Worm (Caenorhabditis elegans): ENCODE data around the gene K10G4.3.

The K10G4.3 gene

ce11 chrV:17245406-17245805, 19.3 kb downstream of the K10G4.3 start, which contains the start of gene clec-242:
Gene clec-242, minus strand, starts transcription at chrV:17245506.
- no peak for TF ChIP-seq flt-1 (GFP tag; IDR thresholded peaks at IDR 0.05)
- no peak for TF ChIP-seq ztf-23 (GFP tag; IDR thresholded peaks at IDR 0.05)
- no peak for TF ChIP-seq ref-1 (GFP tag; conservative IDR thresholded peaks at IDR 0.05)
- TF ChIP-seq ztf-29 (GFP tag; IDR thresholded peaks at IDR 0.05), result no peak
- no peak for TF ChIP-seq klf-2 (GFP tag; conservative IDR thresholded peaks at IDR 0.05)
- no peak for TF ChIP-seq T22C8.4 (GFP tag; IDR thresholded peaks at IDR 0.05)
- TF ChIP-seq tab-1 (GFP tag; IDR thresholded peaks at IDR 0.05), result no peak
- TF ChIP-seq med-1 (GFP tag; optimal IDR thresholded peaks at IDR 0.05; ENCODE audit: insufficient read depth), result no peak
- TF ChIP-seq cog-1 (tag; optimal IDR thresholded peaks at IDR 0.05), result no peak

ce11 chrV:17243016-17243415, 21.7 kb downstream of the K10G4.3 start:
- TF ChIP-seq T22C8.4 (GFP tag; IDR thresholded peaks at IDR 0.05) (no peak), med-1 (GFP tag; optimal IDR thresholded peaks at IDR 0.05; ENCODE audit: insufficient read depth) (no peak), klf-2 (GFP tag; conservative IDR thresholded peaks at IDR 0.05) (no peak), ref-1 (GFP tag; conservative IDR thresholded peaks at IDR 0.05) (no peak), ztf-29 (GFP tag; IDR thresholded peaks at IDR 0.05) (no peak), cog-1 (tag; optimal IDR thresholded peaks at IDR 0.05) (no peak), tab-1 (GFP tag; IDR thresholded peaks at IDR 0.05) (no peak), flt-1 (GFP tag; IDR thresholded peaks at IDR 0.05) (no peak), ztf-23 (GFP tag; IDR thresholded peaks at IDR 0.05) (no peak)

ce11 chrV:17242552-17242951, 22.2 kb downstream of the K10G4.3 start, which contains the start of gene Y68A4B.3:
Gene Y68A4B.3, minus strand, starts transcription at chrV:17242652.
- TF ChIP-seq med-1 (GFP tag; optimal IDR thresholded peaks at IDR 0.05; ENCODE audit: insufficient read depth) (no peak), ztf-29 (GFP tag; IDR thresholded peaks at IDR 0.05) (no peak), flt-1 (GFP tag; IDR thresholded peaks at IDR 0.05) (no peak), klf-2 (GFP tag; conservative IDR thresholded peaks at IDR 0.05) (no peak), ref-1 (GFP tag; conservative IDR thresholded peaks at IDR 0.05) (no peak), T22C8.4 (GFP tag; IDR thresholded peaks at IDR 0.05) (no peak), cog-1 (tag; optimal IDR thresholded peaks at IDR 0.05) (no peak), ztf-23 (GFP tag; IDR thresholded peaks at IDR 0.05) (no peak), tab-1 (GFP tag; IDR thresholded peaks at IDR 0.05) (no peak)

ce11 chrV:17241278-17241661, 23.5 kb downstream of the K10G4.3 start:
- TF ChIP-seq ref-1 (GFP tag; conservative IDR thresholded peaks at IDR 0.05) (no peak), cog-1 (tag; optimal IDR thresholded peaks at IDR 0.05) (no peak), ztf-29 (GFP tag; IDR thresholded peaks at IDR 0.05) (no peak), klf-2 (GFP tag; conservative IDR thresholded peaks at IDR 0.05) (no peak), T22C8.4 (GFP tag; IDR thresholded peaks at IDR 0.05) (no peak), med-1 (GFP tag; optimal IDR thresholded peaks at IDR 0.05; ENCODE audit: insufficient read depth) (no peak), flt-1 (GFP tag; IDR thresholded peaks at IDR 0.05) (no peak), ztf-23 (GFP tag; IDR thresholded peaks at IDR 0.05) (no peak), tab-1 (GFP tag; IDR thresholded peaks at IDR 0.05) (no peak)

ce11 chrV:17240579-17241277, 24.0 kb downstream of the K10G4.3 start:
- TF ChIP-seq ref-1 (GFP tag; conservative IDR thresholded peaks at IDR 0.05) (no peak), tab-1 (GFP tag; IDR thresholded peaks at IDR 0.05) (no peak), ztf-29 (GFP tag; IDR thresholded peaks at IDR 0.05) (no peak), cog-1 (tag; optimal IDR thresholded peaks at IDR 0.05) (no peak), med-1 (GFP tag; optimal IDR thresholded peaks at IDR 0.05; ENCODE audit: insufficient read depth) (no peak), flt-1 (GFP tag; IDR thresholded peaks at IDR 0.05) (no peak), ztf-23 (GFP tag; IDR thresholded peaks at IDR 0.05) (no peak), klf-2 (GFP tag; conservative IDR thresholded peaks at IDR 0.05) (no peak), T22C8.4 (GFP tag; IDR thresholded peaks at IDR 0.05) (no peak)

- TF ChIP-seq klf-2 (GFP tag; conservative IDR thresholded peaks at IDR 0.05) (no peak), ref-1 (GFP tag; conservative IDR thresholded peaks at IDR 0.05) (no peak), flt-1 (GFP tag; IDR thresholded peaks at IDR 0.05) (no peak), ztf-23 (GFP tag; IDR thresholded peaks at IDR 0.05) (no peak), cog-1 (tag; optimal IDR thresholded peaks at IDR 0.05) (no peak), ztf-29 (GFP tag; IDR thresholded peaks at IDR 0.05) (no peak), med-1 (GFP tag; optimal IDR thresholded peaks at IDR 0.05; ENCODE audit: insufficient read depth) (no peak), T22C8.4 (GFP tag; IDR thresholded peaks at IDR 0.05) (no peak), tab-1 (GFP tag; IDR thresholded peaks at IDR 0.05) (no peak)
These were observed 26.0 kb downstream of the K10G4.3 start, which contains the start of gene T19C9.8 for ce11 chrV:17238799-17239198. Gene T19C9.8, plus strand, starts transcription at chrV:17239097.

ce11 chrV:17236345-17236744, 28.4 kb downstream of the K10G4.3 start, which contains the start of gene T19C9.10:
Gene T19C9.10, plus strand, starts transcription at chrV:17236592.
- TF ChIP-seq ztf-23 (GFP tag; IDR thresholded peaks at IDR 0.05) (no peak), med-1 (GFP tag; optimal IDR thresholded peaks at IDR 0.05; ENCODE audit: insufficient read depth) (no peak), klf-2 (GFP tag; conservative IDR thresholded peaks at IDR 0.05) (no peak), T22C8.4 (GFP tag; IDR thresholded peaks at IDR 0.05) (no peak), flt-1 (GFP tag; IDR thresholded peaks at IDR 0.05) (no peak), cog-1 (tag; optimal IDR thresholded peaks at IDR 0.05) (no peak), tab-1 (GFP tag; IDR thresholded peaks at IDR 0.05) (no peak), ztf-29 (GFP tag; IDR thresholded peaks at IDR 0.05) (no peak), ref-1 (GFP tag; conservative IDR thresholded peaks at IDR 0.05) (no peak)

ce11 chrV:17232403-17232802, 32.4 kb downstream of the K10G4.3 start:
- TF ChIP-seq med-1 (GFP tag; optimal IDR thresholded peaks at IDR 0.05; ENCODE audit: insufficient read depth), result no peak
- TF ChIP-seq flt-1 (GFP tag; IDR thresholded peaks at IDR 0.05), result no peak
- no peak for TF ChIP-seq ztf-29 (GFP tag; IDR thresholded peaks at IDR 0.05)
- no peak for TF ChIP-seq klf-2 (GFP tag; conservative IDR thresholded peaks at IDR 0.05)

- no peak for TF ChIP-seq T22C8.4 (GFP tag; IDR thresholded peaks at IDR 0.05)
- TF ChIP-seq med-1 (GFP tag; optimal IDR thresholded peaks at IDR 0.05; ENCODE audit: insufficient read depth), result no peak
- TF ChIP-seq ztf-29 (GFP tag; IDR thresholded peaks at IDR 0.05), result no peak
- no peak for TF ChIP-seq tab-1 (GFP tag; IDR thresholded peaks at IDR 0.05)
- TF ChIP-seq ref-1 (GFP tag; conservative IDR thresholded peaks at IDR 0.05), result no peak
- no peak for TF ChIP-seq flt-1 (GFP tag; IDR thresholded peaks at IDR 0.05)
- no peak for TF ChIP-seq cog-1 (tag; optimal IDR thresholded peaks at IDR 0.05)
- TF ChIP-seq ztf-23 (GFP tag; IDR thresholded peaks at IDR 0.05), result no peak
- TF ChIP-seq klf-2 (GFP tag; conservative IDR thresholded peaks at IDR 0.05), result no peak
These were observed 38.6 kb downstream of the K10G4.3 start, which contains the start of gene srh-112 for ce11 chrV:17226119-17226518. Gene srh-112, minus strand, starts transcription at chrV:17226219.

Measured in whole organism, midembryonic.